Fruit fly (Drosophila melanogaster): ENCODE data around the gene CG33647.

CG33647 gene

DNA sequence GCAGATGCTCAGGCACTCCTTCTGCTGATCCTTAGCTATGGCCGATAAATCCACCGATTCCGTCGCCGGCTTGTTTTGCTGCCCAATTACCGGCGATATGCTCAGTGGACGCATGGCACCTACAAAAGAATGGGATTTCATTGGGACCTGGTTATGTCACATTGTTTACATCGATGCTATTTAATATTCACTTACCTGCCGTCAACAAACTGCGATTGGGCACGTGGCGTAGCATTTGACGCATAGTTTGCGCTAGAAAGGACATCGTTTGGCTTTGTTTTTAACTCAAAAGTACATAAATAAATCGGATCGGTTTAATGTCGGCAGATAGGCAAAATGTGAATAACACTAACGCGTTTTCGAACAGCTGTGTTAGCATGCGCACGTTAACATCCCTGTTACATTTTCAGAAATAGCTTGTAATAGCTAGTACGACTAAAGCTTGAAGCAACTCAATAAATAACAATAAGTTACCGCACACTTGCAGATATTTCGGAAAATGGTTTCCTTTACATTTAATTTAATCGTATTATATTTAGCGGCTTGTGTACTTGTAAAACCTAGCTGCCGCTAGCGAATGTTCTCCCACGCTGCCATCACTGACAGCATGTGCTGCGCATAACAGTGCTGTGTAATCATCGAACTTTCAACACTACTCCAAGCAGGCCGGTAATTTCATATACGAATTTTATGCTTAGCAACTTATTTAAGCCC, 18.7 kb downstream of the CG33647 start, which contains the start of the genes mRpL21 and rept:
mRpL21 (minus strand) TSS at position 347 of the 714 bp plus-strand sequence.
rept (plus strand) TSS at position 626 of the 714 bp plus-strand sequence.
- peak; percentile 66 for TF ChIP-seq noc (tag; optimal IDR thresholded peaks at IDR 0.05)

DNA sequence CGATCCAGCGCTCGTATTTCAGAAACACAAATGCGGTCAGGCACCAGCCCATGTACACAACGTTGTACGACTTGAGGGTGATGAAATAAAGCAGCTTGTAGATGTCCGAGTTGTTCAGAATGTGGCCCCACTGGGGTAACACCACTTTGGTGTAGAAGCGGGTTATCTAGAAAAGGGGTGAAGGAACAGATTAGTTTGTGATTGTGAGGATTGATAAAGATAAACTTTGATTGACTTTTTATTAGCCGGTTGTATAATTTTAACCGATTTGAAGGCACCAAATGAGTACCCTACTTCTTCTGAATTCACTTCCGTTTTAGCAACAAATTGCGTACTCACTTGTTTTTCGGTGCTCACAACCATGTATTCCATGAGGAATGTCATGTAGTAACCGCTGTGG, 22.0 kb downstream of the CG33647 start:
- no peak for TF ChIP-seq noc (tag; optimal IDR thresholded peaks at IDR 0.05)

DNA sequence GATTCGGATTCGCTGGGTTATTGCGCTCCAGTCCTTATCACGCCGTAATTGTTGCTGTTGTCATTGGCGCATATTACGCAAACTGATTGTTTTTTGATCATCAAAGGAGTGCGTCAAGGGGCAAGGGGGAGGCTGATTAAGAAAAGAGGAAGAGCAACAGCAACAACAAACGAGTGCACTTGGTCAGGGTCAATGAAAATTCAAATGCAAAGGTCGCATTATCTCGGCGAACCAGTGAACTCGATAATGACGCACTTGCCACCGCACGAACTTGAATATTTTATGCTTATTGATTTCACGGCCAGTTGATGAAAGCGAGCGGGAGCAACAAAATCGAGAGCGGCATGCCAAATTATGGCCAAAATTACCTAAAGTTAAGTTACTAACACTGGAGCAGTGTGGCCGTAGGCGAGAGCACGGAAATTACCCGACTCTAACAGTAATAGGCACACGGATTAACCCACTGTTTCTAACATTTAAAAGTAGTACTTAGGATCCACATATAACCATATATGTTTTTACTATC, 24.2 kb downstream of the CG33647 start, which contains the start of gene nes:
nes (minus strand) TSS at position 402 of the 526 bp plus-strand sequence.
- peak; percentile 59 for TF ChIP-seq noc (tag; optimal IDR thresholded peaks at IDR 0.05)

DNA sequence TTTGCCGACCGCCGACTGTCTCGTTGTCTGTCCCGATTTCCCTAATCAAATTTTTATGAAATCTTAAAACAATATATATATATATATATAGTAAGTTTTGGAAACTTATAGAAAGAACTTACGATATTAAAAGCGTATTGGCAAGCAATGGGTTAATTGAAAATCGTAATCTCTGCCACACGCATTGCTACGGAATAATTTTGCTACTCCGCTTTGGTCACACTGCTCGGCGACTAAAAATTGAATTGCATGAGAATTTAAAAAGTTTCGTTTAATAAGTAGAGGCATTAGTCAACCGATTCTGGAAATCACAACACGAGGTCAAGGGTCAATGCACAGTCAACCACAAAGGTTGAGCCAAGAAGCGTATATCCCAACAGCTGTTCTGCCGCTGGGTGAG, 25.1 kb downstream of the CG33647 start, which contains the start of gene Bet1:
Bet1 (plus strand) TSS at position 182 of the 400 bp plus-strand sequence.
- no peak for TF ChIP-seq noc (tag; optimal IDR thresholded peaks at IDR 0.05)

DNA sequence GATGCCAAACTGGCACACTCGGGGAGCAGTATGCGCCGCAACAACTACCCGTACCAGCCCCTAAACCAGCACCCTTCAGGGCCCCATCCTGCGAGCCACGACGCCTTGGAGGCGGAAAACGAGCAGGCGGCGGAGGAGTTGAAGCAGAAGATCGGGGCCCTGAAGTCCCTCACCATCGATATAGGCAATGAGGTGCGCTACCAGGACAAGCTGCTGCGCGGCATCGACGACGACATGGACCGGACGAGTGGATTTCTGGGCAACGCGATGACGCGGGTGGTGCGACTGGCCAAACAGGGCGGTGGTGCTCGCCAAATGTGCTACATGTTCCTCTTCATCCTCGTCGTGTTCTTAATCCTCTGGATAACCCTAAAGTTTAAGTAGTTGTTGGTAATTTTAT, 25.6 kb downstream of the CG33647 start:
- no peak for TF ChIP-seq noc (tag; optimal IDR thresholded peaks at IDR 0.05)

DNA sequence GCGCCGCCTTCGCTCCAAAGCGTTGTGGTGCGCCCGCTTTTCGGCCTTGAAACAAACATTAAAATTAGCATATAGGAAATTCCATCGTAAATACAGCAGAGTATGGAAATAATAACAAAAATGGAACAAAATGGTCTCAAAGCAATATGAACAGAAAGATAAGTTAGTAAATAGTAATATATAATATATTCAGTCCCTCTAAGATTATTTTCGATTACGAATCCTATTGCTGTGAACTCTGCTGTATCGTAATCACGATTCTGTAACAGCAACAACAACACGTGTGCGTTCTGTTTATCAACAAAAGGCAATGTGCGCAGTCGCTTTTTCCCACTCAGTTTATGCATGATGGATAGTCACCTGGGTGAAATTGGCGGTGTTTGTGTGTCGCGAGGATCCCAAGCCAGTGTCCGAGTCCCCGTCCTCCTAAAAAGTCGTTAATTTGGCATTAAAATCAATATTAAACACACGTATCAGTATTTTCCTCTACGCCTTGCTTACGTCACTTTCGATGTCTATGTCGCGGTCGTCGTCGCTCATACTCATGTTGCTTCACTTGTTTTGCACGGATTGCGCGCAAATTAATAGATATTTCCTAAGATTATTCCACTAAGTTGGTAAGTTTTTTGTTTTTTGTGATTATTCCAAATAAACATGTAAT, 27.4 kb downstream of the CG33647 start, which contains the start of the genes CG42374 and Mettl5:
CG42374 (plus strand) TSS at position 287 of the 661 bp plus-strand sequence.
Mettl5 (plus strand) TSS at position 287 of the 661 bp plus-strand sequence.
- TF ChIP-seq noc (tag; optimal IDR thresholded peaks at IDR 0.05) = no peak

DNA sequence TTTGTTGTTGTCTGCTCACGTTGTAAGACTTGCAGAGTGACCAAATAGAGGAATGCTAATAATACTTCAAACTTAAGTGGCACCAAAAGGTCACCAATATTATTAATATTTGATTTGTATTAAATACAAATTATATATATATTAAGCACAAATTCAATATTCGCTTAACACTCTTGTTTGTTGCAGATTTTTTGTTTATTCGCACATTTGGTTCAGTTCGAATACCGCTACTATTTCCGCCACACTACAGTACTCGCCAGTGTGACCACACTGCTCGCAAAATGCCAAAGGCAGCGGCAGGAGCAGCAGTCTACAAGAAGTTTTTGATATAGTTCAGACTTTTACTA, 28.0 kb downstream of the CG33647 start, which contains the start of gene Max:
Max (minus strand) TSS at position 44 of the 347 bp plus-strand sequence.
- TF ChIP-seq noc (tag; optimal IDR thresholded peaks at IDR 0.05) = peak; percentile 63

DNA sequence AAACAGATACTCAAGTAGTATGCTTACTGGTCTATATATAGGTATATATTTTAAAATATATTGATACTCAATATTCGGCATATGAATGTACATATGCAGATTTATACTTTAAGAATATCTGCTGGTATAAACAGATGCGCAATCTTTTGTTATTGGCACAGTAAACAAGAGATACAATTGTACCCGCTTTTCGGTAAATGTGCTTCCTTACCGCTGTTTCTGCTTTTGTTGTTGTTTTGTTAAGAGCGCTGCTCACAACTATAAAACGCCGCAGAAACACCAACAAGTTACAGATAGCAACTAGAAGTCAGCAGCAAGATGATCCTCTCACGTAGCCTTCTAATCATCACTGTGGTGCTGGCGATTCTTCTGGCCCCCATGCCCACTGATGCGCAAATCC, 29.6 kb downstream of the CG33647 start, which contains the start of gene CG45081:
CG45081 (plus strand) TSS at position 301 of the 400 bp plus-strand sequence.
- TF ChIP-seq noc (tag; optimal IDR thresholded peaks at IDR 0.05) = no peak

DNA sequence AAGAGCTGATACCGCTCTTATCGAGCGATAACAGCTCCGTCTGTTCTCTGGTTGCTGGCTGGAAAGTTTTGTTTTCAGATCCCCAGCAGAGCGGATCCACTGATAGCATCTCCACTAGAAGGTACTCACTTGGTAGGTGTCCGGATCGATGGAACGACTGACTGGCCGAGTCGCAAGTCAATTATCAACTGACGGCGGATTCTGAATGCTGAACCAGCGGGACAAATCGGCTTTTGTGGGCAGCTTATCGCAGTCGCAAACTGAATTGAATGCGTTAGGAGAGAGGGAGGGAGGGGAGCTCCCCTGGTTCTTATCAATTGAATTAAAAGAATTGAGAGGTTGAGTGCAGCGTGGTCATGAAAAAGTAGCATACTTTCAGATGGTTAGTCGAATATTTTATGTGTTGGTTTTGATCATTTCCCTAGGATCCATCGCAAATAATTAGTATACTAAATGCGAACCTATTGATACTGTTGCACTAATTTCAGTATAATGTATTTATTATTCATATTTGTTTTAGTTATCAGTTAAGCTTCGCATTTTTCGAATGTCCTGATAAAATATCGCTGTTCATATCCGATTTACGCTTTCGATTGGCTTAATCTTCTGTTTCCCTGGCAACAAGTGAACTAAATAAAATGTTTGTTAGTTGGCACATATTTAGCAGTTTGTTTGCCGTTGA, 32.7 kb downstream of the CG33647 start, which contains the start of the genes Aldh7A1 and CG14085:
Aldh7A1 (minus strand) TSS at position 194 of the 682 bp plus-strand sequence.
CG14085 (plus strand) TSS at position 632 of the 682 bp plus-strand sequence.
- TF ChIP-seq noc (tag; optimal IDR thresholded peaks at IDR 0.05) = peak; percentile 83

DNA sequence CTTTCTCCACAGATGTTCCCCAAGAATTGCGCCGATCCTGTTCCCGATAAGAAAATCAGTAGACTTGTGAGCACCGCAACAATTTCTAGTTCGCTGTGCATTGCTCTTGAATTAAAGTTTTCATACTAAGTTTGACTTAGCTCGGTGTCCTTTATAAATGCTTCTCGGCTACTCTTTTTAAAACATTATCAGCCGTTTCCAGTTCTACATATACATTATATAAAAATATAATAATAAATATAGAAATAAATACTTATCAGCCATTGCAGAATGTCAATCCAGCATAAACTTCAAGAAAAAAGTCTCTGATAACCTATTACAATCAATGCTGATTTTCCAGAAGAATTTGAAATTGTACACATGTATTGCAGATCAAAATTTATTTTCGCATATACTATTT, 34.4 kb downstream of the CG33647 start, which contains the start of gene CG14088:
CG14088 (minus strand) TSS at position 101 of the 400 bp plus-strand sequence.
- no peak for TF ChIP-seq noc (tag; optimal IDR thresholded peaks at IDR 0.05)

DNA sequence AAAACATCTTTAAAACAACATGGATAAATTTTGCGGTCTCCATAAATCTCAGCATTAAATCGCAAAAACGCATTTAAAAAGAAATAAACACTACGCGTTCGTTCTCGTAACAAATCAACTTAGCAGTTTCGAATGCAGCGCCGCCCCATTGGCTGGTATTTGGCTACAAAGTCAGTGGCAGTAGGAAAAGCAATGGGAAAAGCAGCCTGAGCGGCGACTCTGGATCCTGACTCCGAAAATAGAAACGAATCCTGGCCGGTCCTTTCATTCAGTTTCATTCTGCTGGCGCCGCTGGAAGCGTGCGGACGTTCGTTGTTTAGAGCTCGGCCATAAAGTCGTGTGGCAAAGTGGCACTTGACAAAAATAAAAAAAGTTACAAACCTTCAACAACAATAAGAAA, 39.3 kb downstream of the CG33647 start, which contains the start of gene CG14086:
CG14086 (plus strand) TSS at position 301 of the 400 bp plus-strand sequence.
- no peak for TF ChIP-seq noc (tag; optimal IDR thresholded peaks at IDR 0.05)

DNA sequence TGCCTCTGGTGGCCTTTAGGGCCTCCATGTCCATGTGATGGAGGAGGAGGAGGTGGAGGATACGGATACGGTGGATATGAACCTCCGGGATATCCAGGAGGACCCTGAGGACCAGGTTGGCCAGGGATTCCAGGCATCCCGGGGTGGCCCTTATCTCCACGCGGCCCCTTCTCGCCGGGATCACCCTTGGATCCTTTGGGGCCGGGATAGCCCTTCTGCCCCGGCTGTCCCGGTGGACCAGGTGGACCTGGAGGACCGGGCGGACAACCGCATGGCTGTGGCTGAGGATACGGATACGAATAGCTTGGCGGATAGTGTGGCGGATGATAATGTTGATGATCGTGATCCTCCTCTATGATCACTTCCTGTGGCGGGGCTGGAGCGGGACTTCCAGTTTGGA, 44.1 kb downstream of the CG33647 start:
- no peak for TF ChIP-seq noc (tag; optimal IDR thresholded peaks at IDR 0.05)

DNA sequence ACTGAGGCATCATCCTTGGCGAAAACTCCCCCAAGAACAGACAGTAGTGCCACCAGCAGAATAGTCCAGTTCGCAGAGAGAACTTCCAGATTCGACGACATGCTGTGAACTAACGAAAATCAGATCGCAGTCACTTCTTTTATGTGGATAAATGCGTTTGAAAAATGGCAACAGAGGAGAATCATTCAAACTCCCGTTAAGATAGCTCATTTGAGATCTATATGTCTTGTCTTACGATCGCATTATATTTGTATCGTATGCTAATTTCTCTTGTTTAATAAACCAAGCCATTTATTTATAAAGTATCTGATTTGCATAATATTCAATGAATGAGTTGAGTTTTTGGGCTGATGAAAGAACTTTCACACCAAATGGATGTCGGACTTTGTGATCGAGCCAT, 44.5 kb downstream of the CG33647 start, which contains the start of gene CG14089:
CG14089 (minus strand) TSS at position 101 of the 400 bp plus-strand sequence.
- no peak for TF ChIP-seq noc (tag; optimal IDR thresholded peaks at IDR 0.05)
